Worm (Caenorhabditis elegans) whole organism, early embryonic: ENCODE data around the gene T14G12.6.

ENCODE experiments used
- B0310.2 ChIP-seq: sonication (generic microtip); optimal IDR thresholded peaks from 2 replicates; lab custom pipeline; 2016; ENCODE audit warnings: mild to moderate bottlenecking, missing genetic modification characterization, missing compliant biosample characterization
- ama-1 ChIP-seq: fragments of 150-350 bp; optimal IDR thresholded peaks from 2 replicates; lab custom pipeline; 2014
- flt-1 ChIP-seq: fragments of 200-800 bp; sonication (Bioruptor generic); IDR thresholded peaks from 2 replicates; pipeline ENCODE4 v1.3.6; 2022; ENCODE audit warnings: missing genetic modification characterization, missing compliant biosample characterization

- no peak for TF ChIP-seq ama-1
- TF ChIP-seq flt-1, result no peak
- TF ChIP-seq B0310.2 (tag; lab: Kevin White, UChicago), result no peak
These were observed 3.2 kb upstream of the T14G12.6 start, which contains the start of gene T14G12.11 for ce11 chrX:3762410-3762809.
